Worm (Caenorhabditis elegans) whole organism, L4 larva: ENCODE data around the gene fbxa-61.

Experiments
- R02D3.7 ChIP-seq: fragments of 150-350 bp; sonication (generic microtip); optimal IDR thresholded peaks from 3 replicates; lab custom pipeline; 2014; ENCODE audit warnings: missing biosample characterization, missing genetic modification characterization
- ZK337.2 ChIP-seq: fragments of 200-800 bp; sonication (Bioruptor generic); IDR thresholded peaks from 2 replicates; pipeline ENCODE4 v1.3.6; 2022; ENCODE audit warnings: missing genetic modification reagents, missing genetic modification characterization, missing compliant biosample characterization
- ces-1 ChIP-seq: fragments of 150-350 bp; sonication (generic microtip); optimal IDR thresholded peaks from 4 replicates; lab custom pipeline; 2014; ENCODE audit warnings: missing biosample characterization, missing genetic modification reagents, missing genetic modification characterization
- hmg-1.1 ChIP-seq: fragments of 200-800 bp; sonication (Bioruptor generic); IDR thresholded peaks from 2 replicates; pipeline ENCODE4 v1.3.6; 2022; ENCODE audit warnings: missing genetic modification reagents, missing genetic modification characterization, missing compliant biosample characterization
- lsy-2 ChIP-seq, 2 experiments: fragments of 150-350 bp in 1 of 2; sonication (generic microtip) in 1 of 2; optimal IDR thresholded peaks; 2 replicates each; lab custom pipeline; 2014 to 2017; ENCODE audit warnings: missing biosample characterization in 2 of 2, missing genetic modification characterization in 2 of 2
- nhr-6 ChIP-seq: fragments of 150-350 bp; optimal IDR thresholded peaks from 2 replicates; lab custom pipeline; 2014; ENCODE audit warnings: missing biosample characterization, missing genetic modification characterization
- nhr-77 ChIP-seq: fragments of 150-350 bp; optimal IDR thresholded peaks from 2 replicates; lab custom pipeline; 2014; ENCODE audit warnings: missing biosample characterization, missing genetic modification characterization

- no peak for TF ChIP-seq lsy-2 (tag; optimal IDR thresholded peaks at IDR 0.05; lab: Kevin White, UChicago)
- no peak for TF ChIP-seq ces-1 (GFP tag; lab: Kevin White, UChicago)
- no peak for TF ChIP-seq hmg-1.1
- no peak for TF ChIP-seq R02D3.7 (tag; lab: Kevin White, UChicago)
- TF ChIP-seq ZK337.2 (GFP tag; lab: Robert Waterston, UW) = no peak
- TF ChIP-seq nhr-77 = no peak
- TF ChIP-seq nhr-6 (tag; lab: Kevin White, UChicago) = no peak
These were observed 33.4 kb upstream of the fbxa-61 start for ce11 chrIII:1205421-1205820.
